Worm (Caenorhabditis elegans): ENCODE results near the gene Y71H2AM.1.

Gene Y71H2AM.1

DNA sequence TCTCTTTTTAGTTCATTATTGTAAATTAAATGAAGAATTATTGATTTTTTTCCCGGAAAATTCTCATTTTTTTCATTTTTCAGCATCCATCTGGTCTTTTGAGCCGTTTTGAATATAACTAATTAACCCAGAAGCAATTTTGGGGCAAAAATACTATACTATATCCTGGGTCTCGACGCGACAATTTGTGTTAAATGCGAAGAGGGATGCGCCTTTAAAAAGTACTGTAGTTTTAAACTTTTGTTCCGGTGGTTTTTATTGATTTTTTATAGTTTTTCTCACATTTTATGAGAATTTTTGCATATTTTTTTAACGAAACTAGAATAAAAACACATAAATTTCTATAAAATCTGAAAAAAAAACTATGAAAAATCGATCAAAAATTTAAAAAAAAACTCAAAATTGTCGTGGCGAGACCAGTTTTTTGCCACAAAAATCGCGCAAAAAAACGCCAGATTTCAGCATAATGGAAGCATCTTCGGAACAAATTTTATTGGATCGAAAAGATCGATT, 38.8 kb upstream of the Y71H2AM.1 start, which contains the start of gene tbcc-1:
TSS of gene tbcc-1 (plus strand) at position 463 of the 513 bp plus-strand sequence.
- TF ChIP-seq tbx-37 (GFP tag; conservative IDR thresholded peaks at IDR 0.05): no peak
- TF ChIP-seq sea-1 (GFP tag; conservative IDR thresholded peaks at IDR 0.05): no peak
- TF ChIP-seq flt-1 (GFP tag; IDR thresholded peaks at IDR 0.05): no peak
- TF ChIP-seq ceh-36 (tag; optimal IDR thresholded peaks at IDR 0.05): no peak

DNA sequence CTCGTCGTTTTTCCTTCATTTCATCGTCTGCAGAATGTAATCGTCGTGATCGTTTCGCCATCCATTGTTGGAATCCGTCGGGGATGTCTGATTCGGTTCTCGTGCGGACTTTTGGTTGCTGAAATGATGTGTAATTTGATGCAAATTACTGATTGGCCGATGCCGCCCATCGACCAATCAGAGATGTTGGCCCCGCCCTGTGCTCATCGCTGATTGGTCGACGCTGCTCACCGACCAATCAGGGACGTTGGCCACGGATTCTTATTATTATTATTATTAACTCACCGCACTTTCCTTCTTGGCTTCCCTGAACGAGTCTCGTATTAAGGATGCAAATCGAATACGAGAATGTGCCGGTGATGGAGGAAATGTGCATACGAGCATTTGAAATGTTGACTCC, 32.8 kb upstream of the Y71H2AM.1 start:
- no peak for TF ChIP-seq hmbx-1 (tag; optimal IDR thresholded peaks at IDR 0.05)
- TF ChIP-seq tbx-11 (GFP tag; IDR thresholded peaks at IDR 0.05): no peak
- TF ChIP-seq B0310.2 (tag; optimal IDR thresholded peaks at IDR 0.05): no peak
- no peak for TF ChIP-seq tbx-37 (GFP tag; conservative IDR thresholded peaks at IDR 0.05)
- no peak for TF ChIP-seq scrt-1 (GFP tag; IDR thresholded peaks at IDR 0.05)
- no peak for TF ChIP-seq ets-7 (tag; optimal IDR thresholded peaks at IDR 0.05)
- no peak for TF ChIP-seq ceh-36 (tag; optimal IDR thresholded peaks at IDR 0.05)
- TF ChIP-seq tra-4 (tag; optimal IDR thresholded peaks at IDR 0.05): no peak
- no peak for TF ChIP-seq pes-1 (GFP tag; IDR thresholded peaks at IDR 0.05)
- no peak for TF ChIP-seq sea-1 (GFP tag; conservative IDR thresholded peaks at IDR 0.05)
- no peak for TF ChIP-seq flt-1 (GFP tag; IDR thresholded peaks at IDR 0.05)
- no peak for TF ChIP-seq hmg-4 (GFP tag; optimal IDR thresholded peaks at IDR 0.05)
- TF ChIP-seq ceh-13 (GFP tag; optimal IDR thresholded peaks at IDR 0.05): no peak
- no peak for TF ChIP-seq aly-1 (tag; optimal IDR thresholded peaks at IDR 0.05)
- no peak for TF ChIP-seq hnd-1 (tag; optimal IDR thresholded peaks at IDR 0.05)

DNA sequence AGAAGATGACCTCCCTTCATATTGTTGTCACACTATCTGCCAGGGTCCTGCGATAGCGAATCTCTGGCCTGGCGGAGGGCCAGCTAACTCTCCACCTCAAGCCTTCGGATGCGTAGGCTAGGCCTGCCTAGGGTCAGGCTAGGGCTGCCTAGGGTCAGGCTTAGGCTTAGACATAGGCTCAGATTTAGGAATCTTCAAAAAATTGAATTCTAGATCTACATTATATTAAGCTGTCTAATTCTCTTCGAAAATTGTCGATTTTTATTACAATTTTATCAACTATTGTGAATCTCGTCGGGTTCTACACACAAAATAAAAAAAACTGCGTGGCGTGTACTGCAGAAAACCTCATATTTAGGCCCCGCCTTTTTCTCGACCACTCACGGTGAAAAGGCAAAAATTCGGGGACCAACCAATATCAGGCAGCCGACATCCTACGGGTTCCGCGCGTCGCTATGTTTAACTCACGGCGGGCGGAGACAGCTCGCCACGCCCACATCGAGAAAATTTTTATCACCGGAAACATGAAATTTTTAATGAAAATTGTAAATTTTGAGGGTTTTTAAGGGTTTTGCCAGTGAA, 31.3 kb upstream of the Y71H2AM.1 start:
- no peak for TF ChIP-seq tra-4 (tag; optimal IDR thresholded peaks at IDR 0.05)
- no peak for TF ChIP-seq ama-1 (optimal IDR thresholded peaks at IDR 0.05)
- no peak for TF ChIP-seq flt-1 (GFP tag; IDR thresholded peaks at IDR 0.05)
- no peak for TF ChIP-seq ets-7 (tag; optimal IDR thresholded peaks at IDR 0.05)
- no peak for TF ChIP-seq pes-1 (GFP tag; IDR thresholded peaks at IDR 0.05)
- no peak for TF ChIP-seq hmbx-1 (tag; optimal IDR thresholded peaks at IDR 0.05)
- TF ChIP-seq B0310.2 (tag; optimal IDR thresholded peaks at IDR 0.05): no peak
- TF ChIP-seq sea-1 (GFP tag; conservative IDR thresholded peaks at IDR 0.05): no peak
- no peak for TF ChIP-seq tbx-11 (GFP tag; IDR thresholded peaks at IDR 0.05)
- TF ChIP-seq ceh-13 (GFP tag; optimal IDR thresholded peaks at IDR 0.05): no peak
- TF ChIP-seq aly-1 (tag; optimal IDR thresholded peaks at IDR 0.05): no peak
- no peak for TF ChIP-seq hnd-1 (tag; optimal IDR thresholded peaks at IDR 0.05)
- no peak for TF ChIP-seq ceh-36 (tag; optimal IDR thresholded peaks at IDR 0.05)
- TF ChIP-seq scrt-1 (GFP tag; IDR thresholded peaks at IDR 0.05): no peak
- no peak for TF ChIP-seq F13C5.2 (tag; optimal IDR thresholded peaks at IDR 0.05)
- TF ChIP-seq tbx-37 (GFP tag; conservative IDR thresholded peaks at IDR 0.05): no peak
- TF ChIP-seq hmg-4 (GFP tag; optimal IDR thresholded peaks at IDR 0.05): no peak

DNA sequence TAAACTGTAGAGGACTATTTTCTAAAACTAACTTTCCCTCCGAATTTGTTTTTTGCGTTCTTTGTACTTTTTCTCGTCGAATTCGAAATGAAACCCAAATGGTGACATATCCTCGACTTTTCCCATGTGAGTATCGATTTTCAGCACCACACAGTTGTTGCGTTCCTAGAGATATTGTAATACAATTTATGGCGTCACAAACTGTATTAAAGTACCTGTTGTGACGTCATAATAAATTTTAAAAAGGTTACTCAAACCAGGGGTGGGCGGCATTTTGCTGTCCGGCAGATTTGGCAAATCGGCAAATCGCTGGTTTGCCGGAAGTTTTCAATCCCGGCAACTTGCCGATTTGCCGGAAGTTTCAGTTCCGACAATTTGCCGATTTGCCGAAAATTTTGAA, 26.1 kb upstream of the Y71H2AM.1 start:
- no peak for TF ChIP-seq scrt-1 (GFP tag; IDR thresholded peaks at IDR 0.05)
- no peak for TF ChIP-seq B0310.2 (tag; optimal IDR thresholded peaks at IDR 0.05)
- no peak for TF ChIP-seq ceh-36 (tag; optimal IDR thresholded peaks at IDR 0.05)
- no peak for TF ChIP-seq ceh-13 (GFP tag; optimal IDR thresholded peaks at IDR 0.05)
- no peak for TF ChIP-seq ets-7 (tag; optimal IDR thresholded peaks at IDR 0.05)
- TF ChIP-seq aly-1 (tag; optimal IDR thresholded peaks at IDR 0.05): no peak
- no peak for TF ChIP-seq ama-1 (optimal IDR thresholded peaks at IDR 0.05)
- TF ChIP-seq tra-4 (tag; optimal IDR thresholded peaks at IDR 0.05): no peak
- no peak for TF ChIP-seq hmg-4 (GFP tag; optimal IDR thresholded peaks at IDR 0.05)
- no peak for TF ChIP-seq tbx-11 (GFP tag; IDR thresholded peaks at IDR 0.05)
- no peak for TF ChIP-seq tbx-37 (GFP tag; conservative IDR thresholded peaks at IDR 0.05)
- no peak for TF ChIP-seq pes-1 (GFP tag; IDR thresholded peaks at IDR 0.05)
- no peak for TF ChIP-seq F13C5.2 (tag; optimal IDR thresholded peaks at IDR 0.05)
- no peak for TF ChIP-seq sea-1 (GFP tag; conservative IDR thresholded peaks at IDR 0.05)
- no peak for TF ChIP-seq hmbx-1 (tag; optimal IDR thresholded peaks at IDR 0.05)
- no peak for TF ChIP-seq flt-1 (GFP tag; IDR thresholded peaks at IDR 0.05)
- no peak for TF ChIP-seq hnd-1 (tag; optimal IDR thresholded peaks at IDR 0.05)

DNA sequence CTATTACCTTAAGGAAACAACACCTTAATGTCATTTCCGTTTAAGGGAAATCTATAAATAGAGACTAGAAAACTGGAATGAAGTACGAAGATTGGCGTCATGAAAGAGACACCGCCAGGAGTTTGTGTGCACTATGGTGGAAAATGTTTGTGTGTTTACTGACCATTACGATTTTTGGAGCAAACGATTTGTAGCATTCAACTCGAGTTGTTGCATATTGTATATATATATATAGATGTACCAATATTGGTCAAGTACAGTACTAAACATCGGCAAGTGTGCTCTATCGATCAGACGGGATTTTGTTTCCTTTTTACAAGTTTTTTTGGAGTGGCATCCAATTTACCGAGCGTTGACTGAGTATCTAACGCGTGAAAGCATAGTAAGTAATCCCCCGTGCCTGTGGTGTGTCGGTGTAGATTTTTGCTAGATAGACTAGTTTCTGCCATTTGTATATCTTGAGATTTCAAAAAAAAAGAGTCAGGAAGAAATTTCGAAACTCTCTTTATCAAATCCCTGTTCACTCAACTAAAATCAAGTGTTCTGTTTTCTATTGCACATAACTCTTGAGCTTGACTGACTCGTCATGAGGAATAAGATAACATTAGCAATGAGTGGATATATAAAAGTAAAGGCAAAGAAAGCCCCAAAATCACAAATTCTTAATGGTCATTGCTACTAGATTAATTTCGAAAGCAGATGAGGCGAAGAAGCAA, 24.9 kb upstream of the Y71H2AM.1 start, which contains the start of the genes twk-45 and Y71H2AM.25:
TSS of gene twk-45 (minus strand) at position 101 of the 716 bp plus-strand sequence.
TSS of gene Y71H2AM.25 (plus strand) at position 666 of the 716 bp plus-strand sequence.
- TF ChIP-seq ets-7 (tag; optimal IDR thresholded peaks at IDR 0.05) (no peak), tra-4 (tag; optimal IDR thresholded peaks at IDR 0.05) (no peak), ceh-13 (GFP tag; optimal IDR thresholded peaks at IDR 0.05) (no peak), hmg-4 (GFP tag; optimal IDR thresholded peaks at IDR 0.05) (no peak), scrt-1 (GFP tag; IDR thresholded peaks at IDR 0.05) (no peak), tbx-37 (GFP tag; conservative IDR thresholded peaks at IDR 0.05) (no peak), F13C5.2 (tag; optimal IDR thresholded peaks at IDR 0.05) (no peak), sea-1 (GFP tag; conservative IDR thresholded peaks at IDR 0.05) (no peak), aly-1 (tag; optimal IDR thresholded peaks at IDR 0.05) (no peak), flt-1 (GFP tag; IDR thresholded peaks at IDR 0.05) (no peak), hmbx-1 (tag; optimal IDR thresholded peaks at IDR 0.05) (no peak), tbx-11 (GFP tag; IDR thresholded peaks at IDR 0.05) (no peak), pes-1 (GFP tag; IDR thresholded peaks at IDR 0.05) (no peak), ama-1 (optimal IDR thresholded peaks at IDR 0.05) (no peak), B0310.2 (tag; optimal IDR thresholded peaks at IDR 0.05) (no peak), ceh-36 (tag; optimal IDR thresholded peaks at IDR 0.05) (no peak), hnd-1 (tag; optimal IDR thresholded peaks at IDR 0.05) (no peak)

DNA sequence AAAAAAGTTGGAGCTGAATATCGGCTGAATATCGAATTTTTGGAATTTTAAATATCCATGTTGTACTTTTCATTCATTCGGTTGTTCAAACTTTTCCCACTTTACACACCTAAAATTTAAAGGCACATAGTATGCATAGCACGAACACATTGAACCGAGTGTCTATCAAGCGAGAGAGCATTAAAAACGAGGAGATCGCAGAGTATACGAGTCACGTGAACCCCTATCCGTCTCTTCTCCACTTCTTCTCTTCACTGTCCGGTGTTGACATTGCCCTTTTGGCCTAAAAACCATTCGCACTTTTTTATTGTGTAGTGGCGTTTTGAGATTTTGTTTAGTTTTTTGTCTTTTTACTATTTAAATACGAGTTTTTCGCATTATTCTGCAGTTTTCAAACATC, 22.4 kb upstream of the Y71H2AM.1 start:
- no peak for TF ChIP-seq tbx-11 (GFP tag; IDR thresholded peaks at IDR 0.05)
- TF ChIP-seq pes-1 (GFP tag; IDR thresholded peaks at IDR 0.05): no peak
- no peak for TF ChIP-seq ceh-13 (GFP tag; optimal IDR thresholded peaks at IDR 0.05)
- no peak for TF ChIP-seq ama-1 (optimal IDR thresholded peaks at IDR 0.05)
- TF ChIP-seq hmbx-1 (tag; optimal IDR thresholded peaks at IDR 0.05): no peak
- TF ChIP-seq sea-1 (GFP tag; conservative IDR thresholded peaks at IDR 0.05): no peak
- no peak for TF ChIP-seq tra-4 (tag; optimal IDR thresholded peaks at IDR 0.05)
- TF ChIP-seq tbx-37 (GFP tag; conservative IDR thresholded peaks at IDR 0.05): no peak
- no peak for TF ChIP-seq ets-7 (tag; optimal IDR thresholded peaks at IDR 0.05)
- no peak for TF ChIP-seq flt-1 (GFP tag; IDR thresholded peaks at IDR 0.05)
- no peak for TF ChIP-seq F13C5.2 (tag; optimal IDR thresholded peaks at IDR 0.05)
- TF ChIP-seq ceh-36 (tag; optimal IDR thresholded peaks at IDR 0.05): no peak
- no peak for TF ChIP-seq aly-1 (tag; optimal IDR thresholded peaks at IDR 0.05)
- no peak for TF ChIP-seq scrt-1 (GFP tag; IDR thresholded peaks at IDR 0.05)
- no peak for TF ChIP-seq B0310.2 (tag; optimal IDR thresholded peaks at IDR 0.05)

All from whole organism, early embryonic.